Worm (Caenorhabditis elegans) whole organism, young adult: ENCODE measurements around the gene mrpl-49.

Source experiments
- B0019.2 ChIP-seq: fragments of 200-800 bp; sonication (Bioruptor generic); conservative IDR thresholded peaks from 2 replicates; pipeline ENCODE4 v1.3.6; 2022; ENCODE audit warnings: missing genetic modification reagents, missing genetic modification characterization, missing compliant biosample characterization
- die-1 ChIP-seq: sonication (generic microtip); optimal IDR thresholded peaks from 2 replicates; lab custom pipeline; 2016; ENCODE audit warnings: missing genotype, mild to moderate bottlenecking, missing genetic modification characterization, missing compliant biosample characterization
- dpl-1 ChIP-seq: fragments of 150-350 bp; optimal IDR thresholded peaks from 2 replicates; lab custom pipeline; 2014; ENCODE audit warnings: missing biosample characterization, missing genetic modification reagents, missing genetic modification characterization
- hlh-26 ChIP-seq: fragments of 200-800 bp; sonication (Bioruptor generic); conservative IDR thresholded peaks from 2 replicates; pipeline ENCODE4 v1.3.6; 2022; ENCODE audit warnings: missing genetic modification reagents, missing genetic modification characterization, missing compliant biosample characterization
- lag-1 ChIP-seq: fragments of 200-800 bp; sonication (Bioruptor generic); IDR thresholded peaks from 2 replicates; pipeline ENCODE4 v1.3.6; 2022; ENCODE audit warnings: missing genetic modification reagents, missing genetic modification characterization, missing compliant biosample characterization
- pbrm-1 ChIP-seq: fragments of 200-800 bp; sonication (Bioruptor generic); IDR thresholded peaks from 2 replicates; pipeline ENCODE4 v1.3.6; 2022; ENCODE audit warnings: missing genetic modification reagents, missing genetic modification characterization, missing compliant biosample characterization
- rec-8 ChIP-seq, 2 experiments: sonication (generic microtip); optimal IDR thresholded peaks; 2 replicates each; lab custom pipeline; 2016; ENCODE audit warnings: mild to moderate bottlenecking in 2 of 2, missing genetic modification characterization in 2 of 2, missing genetic modification reagents in 2 of 2, missing genotype in 2 of 2, missing biosample characterization in 1 of 2, missing compliant biosample characterization in 1 of 2, moderate library complexity in 1 of 2
- rpc-1 ChIP-seq, 2 experiments: fragments of 150-350 bp in 1 of 2; sonication (generic microtip) in 1 of 2; optimal IDR thresholded peaks; 2 replicates each; lab custom pipeline; 2014 to 2018; ENCODE audit warnings: missing biosample characterization in 1 of 2, missing genetic modification characterization in 1 of 2, missing genetic modification reagents in 1 of 2, missing genotype in 1 of 2
- snpc-1.3 ChIP-seq: sonication (generic microtip); optimal IDR thresholded peaks from 2 replicates; lab custom pipeline; 2017; ENCODE audit warnings: missing genetic modification characterization, mild to moderate bottlenecking, missing compliant biosample characterization, antibody characterized with exemption, moderate library complexity, missing genotype, missing genetic modification reagents; ENCODE audit not compliant: insufficient read depth
- unc-130 ChIP-seq: sonication (generic microtip); optimal IDR thresholded peaks from 2 replicates; lab custom pipeline; 2016; ENCODE audit warnings: missing genetic modification reagents, missing genetic modification characterization, missing compliant biosample characterization

ce11 chrV:12732734-12733133 is 4.3 kb downstream of the mrpl-49 start:
- no peak for TF ChIP-seq rec-8 (tag; optimal IDR thresholded peaks at IDR 0.05; lab: Kevin White, UChicago)
- TF ChIP-seq snpc-1.3 (tag; lab: Kevin White, UChicago) = no peak
- no peak for TF ChIP-seq hlh-26
- no peak for TF ChIP-seq lag-1 (GFP tag; lab: Robert Waterston, UW)
- no peak for TF ChIP-seq dpl-1 (GFP tag; lab: Kevin White, UChicago)
- no peak for TF ChIP-seq rpc-1 (optimal IDR thresholded peaks at IDR 0.05; lab: Kevin White, UChicago)
- no peak for TF ChIP-seq rpc-1 (tag; optimal IDR thresholded peaks at IDR 0.05; lab: Kevin White, UChicago)
- TF ChIP-seq unc-130 (GFP tag; lab: Kevin White, UChicago) = no peak
- TF ChIP-seq B0019.2 = no peak
- TF ChIP-seq pbrm-1 (GFP tag; lab: Robert Waterston, UW) = no peak
- no peak for TF ChIP-seq die-1
